Worm (Caenorhabditis elegans) whole organism, mixed stage, embryonic: ENCODE data around the gene Y17G7B.23.

Source experiments
- bed-3 ChIP-seq: fragments of 200-800 bp; sonication (Bioruptor generic); optimal IDR thresholded peaks from 3 replicates; lab custom pipeline; 2018; ENCODE audit warnings: mild to moderate bottlenecking, missing genetic modification characterization, moderate library complexity, missing compliant biosample characterization
- blmp-1 ChIP-seq: fragments of 150-350 bp; optimal IDR thresholded peaks from 2 replicates; lab custom pipeline; 2014; ENCODE audit warnings: missing biosample characterization, missing genetic modification characterization
- ces-1 ChIP-seq: fragments of 150-350 bp; optimal IDR thresholded peaks from 2 replicates; lab custom pipeline; 2014; ENCODE audit warnings: missing biosample characterization, missing genetic modification reagents, missing genetic modification characterization
- lsy-2 ChIP-seq: fragments of 150-350 bp; optimal IDR thresholded peaks from 2 replicates; lab custom pipeline; 2014; ENCODE audit warnings: missing biosample characterization, missing genetic modification characterization
- mep-1 ChIP-seq: fragments of 150-350 bp; optimal IDR thresholded peaks from 2 replicates; lab custom pipeline; 2017; ENCODE audit warnings: missing biosample characterization, missing genetic modification reagents, missing genetic modification characterization, inconsistent platforms
- nhr-12 ChIP-seq: fragments of 150-350 bp; optimal IDR thresholded peaks from 2 replicates; lab custom pipeline; 2014; ENCODE audit warnings: missing biosample characterization, missing genetic modification characterization
- nhr-2 ChIP-seq: fragments of 150-350 bp; optimal IDR thresholded peaks from 2 replicates; lab custom pipeline; 2014; ENCODE audit warnings: missing biosample characterization, missing genetic modification characterization
- pha-4 ChIP-seq: fragments of 150-350 bp; optimal IDR thresholded peaks from 2 replicates; lab custom pipeline; 2018; ENCODE audit warnings: missing biosample characterization, missing genetic modification reagents, missing genetic modification characterization
- unc-39 ChIP-seq: fragments of 150-350 bp; optimal IDR thresholded peaks from 2 replicates; lab custom pipeline; 2014; ENCODE audit warnings: missing biosample characterization, missing genetic modification characterization
- unc-62 ChIP-seq: fragments of 150-350 bp; optimal IDR thresholded peaks from 2 replicates; lab custom pipeline; 2014; ENCODE audit warnings: missing biosample characterization, missing genetic modification reagents, missing genetic modification characterization
- ztf-11 ChIP-seq: fragments of 150-350 bp; optimal IDR thresholded peaks from 2 replicates; lab custom pipeline; 2014; ENCODE audit warnings: missing biosample characterization, missing genetic modification characterization

DNA sequence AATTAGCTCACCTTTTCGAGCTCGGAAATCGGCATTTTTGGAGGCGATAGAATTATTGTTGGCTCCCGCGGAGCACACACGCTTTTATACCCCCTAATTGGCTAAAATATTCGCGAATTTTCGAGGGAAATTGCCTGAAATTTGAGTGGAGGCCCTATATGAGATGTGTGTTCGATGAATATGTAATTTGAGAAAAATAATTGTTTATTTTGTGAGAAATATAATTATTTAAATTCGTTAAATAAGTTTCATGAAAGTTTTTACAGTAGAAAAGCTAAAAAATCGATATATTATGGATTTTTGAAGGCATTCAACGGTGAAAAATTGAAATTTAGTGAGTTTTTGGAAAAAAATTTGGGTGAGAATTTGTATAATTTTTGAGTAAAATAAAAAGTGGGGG, 25.4 kb upstream of the Y17G7B.23 start, which contains the start of gene acbp-6:
- TF ChIP-seq lsy-2 (tag; lab: Kevin White, UChicago) (no peak), blmp-1 (tag; lab: Kevin White, UChicago) (no peak), ces-1 (GFP tag; lab: Kevin White, UChicago) (no peak), nhr-2 (tag; lab: Kevin White, UChicago) (no peak), unc-62 (GFP tag; lab: Kevin White, UChicago) (no peak), mep-1 (tag; lab: Kevin White, UChicago) (no peak), unc-39 (tag; lab: Kevin White, UChicago) (no peak), ztf-11 (tag; lab: Kevin White, UChicago) (no peak), bed-3 (GFP tag; lab: Kevin White, UChicago) (no peak), nhr-12 (tag; lab: Kevin White, UChicago) (no peak), pha-4 (tag; lab: Kevin White, UChicago) (no peak)
